Fruit fly (Drosophila melanogaster) whole organism, wandering third instar larva: Measurements from ENCODE around the gene ChAT.

Experiments
- Abd-B ChIP-seq: fragments of >200 bp; optimal IDR thresholded peaks from 2 replicates; lab custom pipeline; 2017; ENCODE audit warnings: missing biosample characterization, missing genetic modification characterization
- CG9705 ChIP-seq: fragments of 200-800 bp; sonication (Bioruptor generic); optimal IDR thresholded peaks from 2 replicates; lab custom pipeline; 2018; ENCODE audit warnings: missing biosample characterization, mild to moderate bottlenecking, missing genetic modification characterization
- CrebA ChIP-seq: fragments of 200-800 bp; sonication (Bioruptor generic); optimal IDR thresholded peaks from 2 replicates; lab custom pipeline; 2016; ENCODE audit warnings: missing biosample characterization, mild to moderate bottlenecking, missing genetic modification characterization, borderline replicate concordance
- Dif ChIP-seq: fragments of 200-275, 200-300 bp; sonication (Bioruptor generic); optimal IDR thresholded peaks from 2 replicates; lab custom pipeline; 2018; ENCODE audit warnings: missing biosample characterization, missing genetic modification characterization; ENCODE audit not compliant: partially characterized antibody
- GATAd ChIP-seq: sonication (Bioruptor generic); optimal IDR thresholded peaks from 2 replicates; lab custom pipeline; 2016; ENCODE audit warnings: missing biosample characterization, missing genetic modification characterization
- Hr83 ChIP-seq: fragments of 200-300 bp; sonication (Bioruptor generic); optimal IDR thresholded peaks from 2 replicates; lab custom pipeline; 2016; ENCODE audit warnings: missing biosample characterization, mild to moderate bottlenecking, missing genetic modification characterization, moderate library complexity; ENCODE audit not compliant: poor library complexity, severe bottlenecking
- Mio ChIP-seq: sonication (Bioruptor generic); optimal IDR thresholded peaks from 2 replicates; lab custom pipeline; 2016; ENCODE audit warnings: missing biosample characterization, missing genetic modification characterization
- br ChIP-seq: fragments of 200-800 bp; sonication (Bioruptor generic); optimal IDR thresholded peaks from 2 replicates; lab custom pipeline; 2016; ENCODE audit warnings: missing biosample characterization, missing genetic modification characterization
- dsf ChIP-seq: sonication (Bioruptor generic); optimal IDR thresholded peaks from 2 replicates; lab custom pipeline; 2016; ENCODE audit warnings: missing biosample characterization, missing genetic modification characterization, borderline replicate concordance
- fru ChIP-seq: fragments of 200-800 bp; sonication (Bioruptor generic); optimal IDR thresholded peaks from 3 replicates; lab custom pipeline; 2016; ENCODE audit warnings: missing biosample characterization, mild to moderate bottlenecking, missing genetic modification characterization
- h ChIP-seq: fragments of 200-800 bp; sonication (Bioruptor generic); optimal IDR thresholded peaks from 3 replicates; lab custom pipeline; 2016; ENCODE audit warnings: missing biosample characterization, mild to moderate bottlenecking, missing genetic modification characterization
- lola ChIP-seq: fragments of >200 bp; optimal IDR thresholded peaks from 2 replicates; lab custom pipeline; 2017; ENCODE audit warnings: missing biosample characterization, missing genetic modification characterization

dm6 chr3R:18705150-18705549 is at the start of gene ChAT, which contains the start of gene VAChT:
- TF ChIP-seq fru (GFP tag; lab: Kevin White, UChicago): no peak
- TF ChIP-seq dsf (GFP tag; lab: Kevin White, UChicago): no peak
- TF ChIP-seq h: no peak
- TF ChIP-seq Dif (GFP tag; lab: Kevin White, UChicago): no peak
- no peak for TF ChIP-seq CrebA (GFP tag; lab: Kevin White, UChicago)
- TF ChIP-seq Abd-B (GFP tag; lab: Kevin White, UChicago): no peak
- no peak for TF ChIP-seq br (GFP tag; lab: Kevin White, UChicago)
- TF ChIP-seq CG9705 (GFP tag; lab: Kevin White, UChicago): no peak
- no peak for TF ChIP-seq Mio (GFP tag; lab: Kevin White, UChicago)
- no peak for TF ChIP-seq Hr83 (GFP tag; lab: Kevin White, UChicago)
- TF ChIP-seq lola (GFP tag; lab: Kevin White, UChicago): no peak
- no peak for TF ChIP-seq GATAd (GFP tag; lab: Kevin White, UChicago)
